Fruit fly (Drosophila melanogaster) whole organism, embryonic: ENCODE measurements around the gene CG15922.
A peak's percentile ranks its signal among the peaks of the same experiment; 100 is the strongest.

ENCODE experiments used
- B-H2 ChIP-seq: fragments of 200-800 bp; sonication (Bioruptor generic); optimal IDR thresholded peaks from 2 replicates; lab custom pipeline; 2018; ENCODE audit warnings: missing biosample characterization, mild to moderate bottlenecking, missing genetic modification characterization
- Bdp1 ChIP-seq: fragments of 200-800 bp; sonication (Bioruptor generic); optimal IDR thresholded peaks from 3 replicates; lab custom pipeline; 2016; ENCODE audit warnings: missing biosample characterization, missing genetic modification characterization
- CG10654 ChIP-seq: fragments of 200-800 bp; sonication (Bioruptor generic); optimal IDR thresholded peaks from 2 replicates; lab custom pipeline; 2016; ENCODE audit warnings: missing biosample characterization, missing genetic modification characterization
- CG11247 ChIP-seq: fragments of 200-800 bp; sonication (Bioruptor generic); IDR thresholded peaks from 2 replicates; pipeline ENCODE4 v1.3.6; 2022; ENCODE audit warnings: missing biosample characterization, missing genetic modification characterization
- CG11695 ChIP-seq: fragments of 200-800 bp; sonication (Bioruptor generic); IDR thresholded peaks from 3 replicates; pipeline ENCODE4 v1.3.6; 2022; ENCODE audit warnings: missing biosample characterization, missing genetic modification characterization
- CG12391 ChIP-seq: fragments of 200-800 bp; sonication (Bioruptor generic); optimal IDR thresholded peaks from 3 replicates; lab custom pipeline; 2018; ENCODE audit warnings: missing biosample characterization, mild to moderate bottlenecking, missing genetic modification characterization, moderate library complexity
- CG14050 ChIP-seq: fragments of 200-800 bp; sonication (Bioruptor generic); IDR thresholded peaks from 3 replicates; pipeline ENCODE4 v1.3.6; 2022; ENCODE audit warnings: missing biosample characterization, missing genetic modification characterization
- CG14710 ChIP-seq: fragments of 200-800 bp; sonication (Bioruptor generic); optimal IDR thresholded peaks from 3 replicates; lab custom pipeline; 2019; ENCODE audit warnings: missing biosample characterization, mild to moderate bottlenecking, missing genetic modification characterization, moderate library complexity
- CG14965 ChIP-seq: fragments of 200-800 bp; sonication (Bioruptor generic); optimal IDR thresholded peaks from 2 replicates; lab custom pipeline; 2016; ENCODE audit warnings: missing biosample characterization, missing genetic modification characterization, borderline replicate concordance
- CG15269 ChIP-seq: fragments of 200-800 bp; sonication (Bioruptor generic); optimal IDR thresholded peaks from 2 replicates; lab custom pipeline; 2018; ENCODE audit warnings: missing biosample characterization, mild to moderate bottlenecking, missing genetic modification characterization, moderate library complexity
- CG1602 ChIP-seq: fragments of 200-800 bp; sonication (Bioruptor generic); optimal IDR thresholded peaks from 3 replicates; lab custom pipeline; 2016; ENCODE audit warnings: missing biosample characterization, missing genetic modification characterization
- CG17829 ChIP-seq: fragments of 200-800 bp; optimal IDR thresholded peaks from 2 replicates; lab custom pipeline; 2019; ENCODE audit warnings: missing biosample characterization, mild to moderate bottlenecking, missing genetic modification characterization, moderate library complexity
- CG1832 ChIP-seq: fragments of 200-800 bp; sonication (Bioruptor generic); optimal IDR thresholded peaks from 2 replicates; lab custom pipeline; 2017; ENCODE audit warnings: missing biosample characterization, mild to moderate bottlenecking, missing genetic modification characterization, inconsistent platforms
- CG31441 ChIP-seq: fragments of 200-800 bp; sonication (Bioruptor generic); IDR thresholded peaks from 2 replicates; pipeline ENCODE4 v1.3.6; 2022; ENCODE audit warnings: missing biosample characterization, missing genetic modification characterization
- CG43689 ChIP-seq: fragments of 200-800 bp; sonication (Bioruptor generic); IDR thresholded peaks from 2 replicates; pipeline ENCODE4 v1.3.6; 2022; ENCODE audit warnings: missing biosample characterization, missing genetic modification characterization
- CG5180 ChIP-seq: fragments of 200-800 bp; sonication (Bioruptor generic); optimal IDR thresholded peaks from 3 replicates; lab custom pipeline; 2017; ENCODE audit warnings: missing biosample characterization, missing genetic modification characterization, mild to moderate bottlenecking, moderate library complexity, missing genetic modification reagents
- CG5245 ChIP-seq: fragments of 200-800 bp; sonication (Bioruptor generic); optimal IDR thresholded peaks from 3 replicates; lab custom pipeline; 2016; ENCODE audit warnings: missing biosample characterization, missing genetic modification characterization
- CG6254 ChIP-seq: fragments of 200-800 bp; sonication (Bioruptor generic); optimal IDR thresholded peaks from 3 replicates; lab custom pipeline; 2017; ENCODE audit warnings: mild to moderate bottlenecking, missing biosample characterization, missing genetic modification reagents, missing genetic modification characterization
- CG6272 ChIP-seq: fragments of 200-800 bp; sonication (Bioruptor generic); IDR thresholded peaks from 2 replicates; pipeline ENCODE4 v1.3.6; 2022; ENCODE audit warnings: missing biosample characterization, missing genetic modification characterization
- CG6791 ChIP-seq: fragments of 200-800 bp; sonication (Bioruptor generic); IDR thresholded peaks from 3 replicates; pipeline ENCODE4 v1.3.6; 2022; ENCODE audit warnings: missing biosample characterization, missing genetic modification characterization; ENCODE audit not compliant: partially characterized antibody
- CG7271 ChIP-seq: fragments of 200-800 bp; sonication (Bioruptor generic); optimal IDR thresholded peaks from 2 replicates; lab custom pipeline; 2018; ENCODE audit warnings: missing biosample characterization, mild to moderate bottlenecking, missing genetic modification characterization, moderate library complexity
- CG7963 ChIP-seq: fragments of 200-800 bp; sonication (Bioruptor generic); IDR thresholded peaks from 3 replicates; pipeline ENCODE4 v1.3.6; 2022; ENCODE audit warnings: missing biosample characterization, missing genetic modification characterization; ENCODE audit not compliant: partially characterized antibody
- CG9437 ChIP-seq: fragments of 200-800 bp; sonication (Bioruptor generic); optimal IDR thresholded peaks from 2 replicates; lab custom pipeline; 2018; ENCODE audit warnings: missing biosample characterization, mild to moderate bottlenecking, missing genetic modification characterization
- CkIIα-i1 ChIP-seq: fragments of 200-800 bp; sonication (Bioruptor generic); IDR thresholded peaks from 2 replicates; pipeline ENCODE4 v1.3.6; 2022; ENCODE audit warnings: missing biosample characterization, missing genetic modification characterization
- Fer1 ChIP-seq: fragments of 200-800 bp; sonication (Bioruptor generic); optimal IDR thresholded peaks from 2 replicates; lab custom pipeline; 2017; ENCODE audit warnings: missing biosample characterization, mild to moderate bottlenecking, missing genetic modification characterization
- H2.0 ChIP-seq: fragments of 200-800 bp; sonication (Bioruptor generic); IDR thresholded peaks from 2 replicates; pipeline ENCODE4 v1.3.6; 2022; ENCODE audit warnings: missing biosample characterization, missing genetic modification characterization
- HLHmδ ChIP-seq: fragments of 200-800 bp; sonication (Bioruptor generic); optimal IDR thresholded peaks from 2 replicates; lab custom pipeline; 2018; ENCODE audit warnings: missing biosample characterization, mild to moderate bottlenecking, missing genetic modification characterization, moderate library complexity
- Jarid2 ChIP-seq: fragments of 200-800 bp; sonication (Bioruptor generic); optimal IDR thresholded peaks from 3 replicates; lab custom pipeline; 2017; ENCODE audit warnings: mild to moderate bottlenecking, missing biosample characterization, missing genetic modification reagents, missing genetic modification characterization
- Lpt ChIP-seq: fragments of >200 bp; optimal IDR thresholded peaks from 2 replicates; lab custom pipeline; 2018; ENCODE audit warnings: missing biosample characterization, missing genetic modification characterization
- Myb ChIP-seq: fragments of 200-800 bp; sonication (Bioruptor generic); optimal IDR thresholded peaks from 2 replicates; lab custom pipeline; 2016; ENCODE audit warnings: missing biosample characterization, missing genetic modification characterization
- NC2α ChIP-seq: fragments of 200-800 bp; sonication (Bioruptor generic); optimal IDR thresholded peaks from 2 replicates; lab custom pipeline; 2016; ENCODE audit warnings: missing biosample characterization, missing genetic modification characterization
- NFAT ChIP-seq: fragments of 200-800 bp; sonication (Bioruptor generic); IDR thresholded peaks from 2 replicates; pipeline ENCODE4 v1.3.6; 2022; ENCODE audit warnings: missing biosample characterization, missing genetic modification characterization
- Neu2 ChIP-seq: fragments of 200-800 bp; sonication (Bioruptor generic); optimal IDR thresholded peaks from 3 replicates; lab custom pipeline; 2016; ENCODE audit warnings: missing biosample characterization, missing genetic modification characterization, borderline replicate concordance
- Rx ChIP-seq: fragments of 200-800 bp; sonication (Bioruptor generic); IDR thresholded peaks from 2 replicates; pipeline ENCODE4 v1.3.6; 2022; ENCODE audit warnings: missing biosample characterization, missing genetic modification characterization
- Scr ChIP-seq: fragments of 200-800 bp; sonication (Bioruptor generic); IDR thresholded peaks from 2 replicates; pipeline ENCODE4 v1.3.6; 2022; ENCODE audit warnings: missing biosample characterization, missing genetic modification characterization; ENCODE audit not compliant: partially characterized antibody
- Sry-β ChIP-seq: fragments of 200-800 bp; sonication (Bioruptor generic); optimal IDR thresholded peaks from 2 replicates; lab custom pipeline; 2018; ENCODE audit warnings: missing biosample characterization, mild to moderate bottlenecking, missing genetic modification characterization, moderate library complexity
- amos ChIP-seq: fragments of 200-800 bp; sonication (Bioruptor generic); IDR thresholded peaks from 2 replicates; pipeline ENCODE4 v1.3.6; 2022; ENCODE audit warnings: missing biosample characterization, missing genetic modification characterization; ENCODE audit not compliant: partially characterized antibody
- ato ChIP-seq: fragments of 200-800 bp; sonication (Bioruptor generic); IDR thresholded peaks from 2 replicates; pipeline ENCODE4 v1.3.6; 2022; ENCODE audit warnings: missing biosample characterization, missing genetic modification characterization; ENCODE audit not compliant: partially characterized antibody
- bbx ChIP-seq: fragments of 200-800 bp; sonication (Bioruptor generic); IDR thresholded peaks from 2 replicates; pipeline ENCODE4 v1.3.6; 2022; ENCODE audit warnings: missing biosample characterization, missing genetic modification characterization; ENCODE audit not compliant: partially characterized antibody
- cg ChIP-seq: fragments of 200-800 bp; sonication (Bioruptor generic); optimal IDR thresholded peaks from 3 replicates; lab custom pipeline; 2019; ENCODE audit warnings: missing biosample characterization, mild to moderate bottlenecking, missing genetic modification characterization, moderate library complexity
- chinmo ChIP-seq: fragments of 200-800 bp; sonication (Bioruptor generic); IDR thresholded peaks from 4 replicates; pipeline ENCODE4 v1.3.6; 2022; ENCODE audit warnings: missing biosample characterization, missing genetic modification characterization; ENCODE audit not compliant: partially characterized antibody
- chn ChIP-seq: fragments of 200-800 bp; sonication (Bioruptor generic); optimal IDR thresholded peaks from 2 replicates; lab custom pipeline; 2016; ENCODE audit warnings: missing biosample characterization, missing genetic modification characterization
- ewg ChIP-seq: fragments of 200-800 bp; sonication (Bioruptor generic); optimal IDR thresholded peaks from 3 replicates; lab custom pipeline; 2017; ENCODE audit warnings: mild to moderate bottlenecking, missing biosample characterization, missing genetic modification reagents, missing genetic modification characterization
- eyg ChIP-seq: fragments of 200-800 bp; sonication (Bioruptor generic); optimal IDR thresholded peaks from 3 replicates; lab custom pipeline; 2016; ENCODE audit warnings: missing biosample characterization, missing genetic modification characterization
- gsb ChIP-seq: fragments of 200-800 bp; sonication (Bioruptor generic); IDR thresholded peaks from 2 replicates; pipeline ENCODE4 v1.3.6; 2022; ENCODE audit warnings: missing biosample characterization, missing genetic modification characterization
- prd ChIP-seq, 3 experiments: fragments of >200 bp in 2 of 3; fragments of 200-800 bp in 1 of 3; sonication (Bioruptor generic) in 1 of 3; optimal IDR thresholded peaks in 2 of 3; IDR thresholded peaks in 1 of 3; 2 replicates in 2 of 3; 3 replicates in 1 of 3; pipeline versions ENCODE4 v1.3.6 to Lab custom; 2017 to 2022; ENCODE audit warnings: missing biosample characterization in 1 of 3, missing genetic modification characterization in 1 of 3
- sr ChIP-seq: fragments of 200-800 bp; sonication (Bioruptor generic); IDR thresholded peaks from 3 replicates; pipeline ENCODE4 v1.3.6; 2022; ENCODE audit warnings: missing biosample characterization, missing genetic modification characterization
- toy ChIP-seq: fragments of 200-800 bp; sonication (Bioruptor generic); IDR thresholded peaks from 2 replicates; pipeline ENCODE4 v1.3.6; 2022; ENCODE audit warnings: missing biosample characterization, missing genetic modification characterization

Gene CG15922

DNA sequence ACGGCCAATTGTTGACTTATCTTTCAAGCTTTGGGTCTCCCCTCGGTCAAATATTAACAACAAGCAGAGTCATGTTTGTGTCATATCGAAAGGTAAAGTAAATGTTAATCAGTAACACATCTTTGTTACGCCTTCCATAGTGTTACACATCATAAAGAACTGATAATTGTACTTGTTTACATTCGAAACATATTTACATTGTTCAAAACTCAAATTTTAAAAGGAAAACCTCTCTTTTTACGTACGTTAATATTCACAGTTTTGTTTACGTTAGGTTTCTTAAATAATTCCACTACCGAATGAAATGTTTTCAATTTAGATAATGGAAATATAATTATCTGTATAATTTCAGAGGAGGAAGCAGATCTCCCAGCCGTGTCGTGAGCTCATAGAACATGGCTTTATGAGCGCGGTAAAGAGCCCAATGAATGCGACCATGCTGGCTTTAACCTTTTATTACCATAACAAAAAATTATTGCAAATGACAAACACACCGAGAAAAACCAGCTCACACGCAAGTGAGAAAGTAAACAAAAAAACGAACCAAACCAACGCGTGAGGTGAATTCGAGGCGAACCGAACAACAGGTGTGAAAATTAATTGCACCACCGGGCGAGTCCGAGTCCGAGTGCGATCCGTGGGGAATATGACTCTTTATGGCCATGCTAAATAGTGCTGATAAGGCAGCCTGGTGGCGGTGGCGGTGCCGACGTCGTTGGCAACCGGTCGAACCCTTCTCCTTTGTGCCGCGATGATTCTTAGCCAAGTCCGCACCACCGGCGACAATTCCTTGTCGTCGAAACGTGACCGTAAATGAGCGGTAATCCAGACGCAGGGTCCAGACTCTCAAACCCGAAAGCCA, 17.6 kb downstream of the CG15922 start (continued):
- TF ChIP-seq CG5180 (GFP tag; lab: Kevin White, UChicago) (no peak), CkIIα-i1 (no peak), CG43689 (no peak), Bdp1 (GFP tag; lab: Kevin White, UChicago) (no peak), sr (GFP tag; lab: Robert Waterston, UW) (no peak), Lpt (GFP tag; lab: Kevin White, UChicago) (no peak), HLHmδ (GFP tag; lab: Kevin White, UChicago) (no peak), Jarid2 (GFP tag; lab: Kevin White, UChicago) (no peak), CG14965 (peak; percentile 11), CG31441 (no peak; the same call in 1 of the 2 replicates), Scr (GFP tag; lab: Robert Waterston, UW) (no peak), CG1602 (GFP tag; lab: Kevin White, UChicago) (peak; percentile 42), ewg (GFP tag; lab: Kevin White, UChicago) (no peak), B-H2 (no peak), CG6272 (GFP tag; lab: Robert Waterston, UW) (no peak), CG7271 (tag; lab: Kevin White, UChicago) (no peak), CG12391 (tag; lab: Kevin White, UChicago) (peak; percentile 30), CG1832 (GFP tag; lab: Kevin White, UChicago) (no peak), CG7963 (GFP tag; lab: Robert Waterston, UW) (no peak), toy (no peak), H2.0 (GFP tag; lab: Robert Waterston, UW) (no peak), Rx (no peak), Neu2 (GFP tag; lab: Kevin White, UChicago) (no peak), CG14710 (peak; percentile 63), CG14050 (GFP tag; lab: Robert Waterston, UW) (no peak), CG9437 (GFP tag; lab: Kevin White, UChicago) (no peak), Myb (GFP tag; lab: Kevin White, UChicago) (no peak), CG11695 (GFP tag; lab: Robert Waterston, UW) (peak; percentile 56; the same call in 1 of the 3 replicates), chn (GFP tag; lab: Kevin White, UChicago) (no peak), ato (GFP tag; lab: Robert Waterston, UW) (no peak), NFAT (GFP tag; lab: Robert Waterston, UW) (no peak), chinmo (GFP tag; lab: Robert Waterston, UW) (0 out of 4 replicates have a peak, but pooled peaks have one; percentile 47), cg (GFP tag; lab: Kevin White, UChicago) (no peak), CG11247 (GFP tag; lab: Robert Waterston, UW) (no peak), CG17829 (no peak), eyg (GFP tag; lab: Kevin White, UChicago) (no peak), Fer1 (peak; percentile 4), prd (optimal IDR thresholded peaks at IDR 0.05; lab: Kevin White, UChicago) (no peak), prd (GFP tag; IDR thresholded peaks at IDR 0.05; lab: Robert Waterston, UW) (no peak), bbx (no peak), NC2α (GFP tag; lab: Kevin White, UChicago) (no peak), CG6254 (GFP tag; lab: Kevin White, UChicago) (peak; percentile 20), CG5245 (GFP tag; lab: Kevin White, UChicago) (no peak), gsb (GFP tag; lab: Robert Waterston, UW) (no peak), amos (GFP tag; lab: Robert Waterston, UW) (no peak), Sry-β (GFP tag; lab: Kevin White, UChicago) (no peak), CG10654 (peak; percentile 19), CG15269 (tag; lab: Kevin White, UChicago) (no peak), CG6791 (GFP tag; lab: Robert Waterston, UW) (no peak)
